Worm (Caenorhabditis elegans) whole organism, L2 larva: Measurements from ENCODE around the gene syd-2.

Experiments used
- blmp-1 ChIP-seq: sonication (generic microtip); optimal IDR thresholded peaks from 2 replicates; lab custom pipeline; 2017; ENCODE audit warnings: missing genetic modification characterization, mild to moderate bottlenecking, missing compliant biosample characterization, antibody characterized with exemption, moderate library complexity; ENCODE audit not compliant: insufficient read depth
- elt-1 ChIP-seq: fragments of 150-350 bp; optimal IDR thresholded peaks from 2 replicates; lab custom pipeline; 2014; ENCODE audit warnings: missing biosample characterization, missing genetic modification characterization
- elt-3 ChIP-seq: sonication (generic microtip); optimal IDR thresholded peaks from 2 replicates; lab custom pipeline; 2017; ENCODE audit warnings: missing biosample characterization, missing genetic modification characterization
- mdl-1 ChIP-seq, 2 experiments: fragments of 150-350 bp in 1 of 2; sonication (generic microtip) in 1 of 2; optimal IDR thresholded peaks; 2 replicates each; lab custom pipeline; 2017; ENCODE audit warnings: missing biosample characterization in 2 of 2, missing genetic modification characterization in 2 of 2
- nhr-77 ChIP-seq: fragments of 150-350 bp; optimal IDR thresholded peaks from 2 replicates; lab custom pipeline; 2014; ENCODE audit warnings: missing biosample characterization, missing genetic modification characterization
- skn-1 ChIP-seq: sonication (generic microtip); optimal IDR thresholded peaks from 2 replicates; lab custom pipeline; 2017; ENCODE audit warnings: missing biosample characterization, missing genetic modification characterization
- unc-55 ChIP-seq: fragments of 150-350 bp; sonication (generic microtip); optimal IDR thresholded peaks from 3 replicates; lab custom pipeline; 2014; ENCODE audit warnings: missing biosample characterization, missing genetic modification reagents, missing genetic modification characterization

ce11 chrX:10507971-10508370 is 47.1 kb downstream of the syd-2 start:
- no peak for TF ChIP-seq unc-55
- TF ChIP-seq elt-3, result no peak
- TF ChIP-seq skn-1 (tag; lab: Kevin White, UChicago), result no peak
- TF ChIP-seq nhr-77 (tag; lab: Kevin White, UChicago), result no peak
- no peak for TF ChIP-seq elt-1
- TF ChIP-seq mdl-1 (tag; optimal IDR thresholded peaks at IDR 0.05; lab: Kevin White, UChicago), result no peak
- TF ChIP-seq blmp-1 (tag; lab: Kevin White, UChicago), result no peak
